Worm (Caenorhabditis elegans): Measurements from ENCODE around the gene moma-1.

The moma-1 gene

ce11 chrIII:887874-888299 is 35.7 kb upstream of the moma-1 start (continued):
- TF ChIP-seq ZK546.5 (tag; optimal IDR thresholded peaks at IDR 0.05) (no peak), nhr-43 (tag; optimal IDR thresholded peaks at IDR 0.05; ENCODE audit: poor library complexity, severe bottlenecking) (no peak), aly-2 (tag; optimal IDR thresholded peaks at IDR 0.05) (no peak), eor-1 (tag; optimal IDR thresholded peaks at IDR 0.05) (no peak), nfya-1 (tag; optimal IDR thresholded peaks at IDR 0.05; ENCODE audit: insufficient read depth) (peak; percentile 82), unc-62 (GFP tag; optimal IDR thresholded peaks at IDR 0.05) (no peak), daf-12 (tag; optimal IDR thresholded peaks at IDR 0.05) (no peak), tbx-2 (tag; optimal IDR thresholded peaks at IDR 0.05) (peak; percentile 37), nhr-28 (tag; optimal IDR thresholded peaks at IDR 0.05) (no peak), nhr-23 (tag; optimal IDR thresholded peaks at IDR 0.05) (peak; percentile 60), ceh-82 (tag; optimal IDR thresholded peaks at IDR 0.05) (no peak), ztf-11 (tag; optimal IDR thresholded peaks at IDR 0.05) (no peak), ztf-4 (tag; optimal IDR thresholded peaks at IDR 0.05) (no peak), nhr-11 (tag; optimal IDR thresholded peaks at IDR 0.05) (no peak), nhr-237 (tag; optimal IDR thresholded peaks at IDR 0.05) (no peak)

- peak; percentile 21 for TF ChIP-seq ama-1 (optimal IDR thresholded peaks at IDR 0.05)
- no peak for TF ChIP-seq nhr-28 (tag; optimal IDR thresholded peaks at IDR 0.05)
- peak; percentile 37 for TF ChIP-seq nhr-23 (tag; optimal IDR thresholded peaks at IDR 0.05)
- TF ChIP-seq egl-27 (tag; optimal IDR thresholded peaks at IDR 0.05) = no peak
- TF ChIP-seq nhr-25 (tag; optimal IDR thresholded peaks at IDR 0.05) = peak; percentile 24
- peak; percentile 67 for TF ChIP-seq ceh-28 (tag; optimal IDR thresholded peaks at IDR 0.05)
- no peak for TF ChIP-seq skn-1 (tag; optimal IDR thresholded peaks at IDR 0.05)
Measured at ce11 chrIII:886726-887125, 34.5 kb upstream of the moma-1 start, which contains the start of gene zer-1. Gene zer-1 (minus strand): TSS chrIII:886793.

ce11 chrIII:883595-883994 is 31.4 kb upstream of the moma-1 start:
- TF ChIP-seq nhr-11 (tag; optimal IDR thresholded peaks at IDR 0.05) = no peak
- no peak for TF ChIP-seq eor-1 (tag; optimal IDR thresholded peaks at IDR 0.05)
- no peak for TF ChIP-seq snpc-4 (tag; optimal IDR thresholded peaks at IDR 0.05)
- no peak for TF ChIP-seq nhr-67 (tag; optimal IDR thresholded peaks at IDR 0.05)
- TF ChIP-seq egl-27 (tag; optimal IDR thresholded peaks at IDR 0.05) = no peak
- no peak for TF ChIP-seq ceh-9 (tag; optimal IDR thresholded peaks at IDR 0.05)
- no peak for TF ChIP-seq lin-39 (tag; optimal IDR thresholded peaks at IDR 0.05)
- TF ChIP-seq nhr-12 (tag; optimal IDR thresholded peaks at IDR 0.05) = no peak
- no peak for TF ChIP-seq nhr-25 (tag; optimal IDR thresholded peaks at IDR 0.05)
- TF ChIP-seq sea-2 (GFP tag; optimal IDR thresholded peaks at IDR 0.05) = no peak
- no peak for TF ChIP-seq nfya-1 (tag; optimal IDR thresholded peaks at IDR 0.05; ENCODE audit: insufficient read depth)
- no peak for TF ChIP-seq ZK546.5 (tag; optimal IDR thresholded peaks at IDR 0.05)

- no peak for TF ChIP-seq hmg-11 (tag; optimal IDR thresholded peaks at IDR 0.05)
- no peak for TF ChIP-seq eor-1 (tag; optimal IDR thresholded peaks at IDR 0.05)
- no peak for TF ChIP-seq elt-3 (tag; optimal IDR thresholded peaks at IDR 0.05)
- no peak for TF ChIP-seq egl-5 (tag; optimal IDR thresholded peaks at IDR 0.05)
- TF ChIP-seq jun-1 (tag; optimal IDR thresholded peaks at IDR 0.05) = no peak
- TF ChIP-seq lsy-12 (tag; optimal IDR thresholded peaks at IDR 0.05) = no peak
- TF ChIP-seq nhr-43 (tag; optimal IDR thresholded peaks at IDR 0.05; ENCODE audit: poor library complexity, severe bottlenecking) = no peak
- no peak for TF ChIP-seq skn-1 (tag; optimal IDR thresholded peaks at IDR 0.05)
- no peak for TF ChIP-seq pha-4 (tag; optimal IDR thresholded peaks at IDR 0.05)
Measured at ce11 chrIII:881460-881859, 29.3 kb upstream of the moma-1 start.

ce11 chrIII:880840-881239 is 28.6 kb upstream of the moma-1 start:
- TF ChIP-seq elt-3 (tag; optimal IDR thresholded peaks at IDR 0.05) = no peak
- peak; percentile 8 for TF ChIP-seq nhr-43 (tag; optimal IDR thresholded peaks at IDR 0.05; ENCODE audit: poor library complexity, severe bottlenecking)

- TF ChIP-seq nfya-1 (tag; optimal IDR thresholded peaks at IDR 0.05; ENCODE audit: insufficient read depth) (no peak), nhr-76 (tag; optimal IDR thresholded peaks at IDR 0.05) (no peak), nhr-77 (tag; optimal IDR thresholded peaks at IDR 0.05) (no peak), ama-1 (optimal IDR thresholded peaks at IDR 0.05) (no peak), ztf-4 (tag; optimal IDR thresholded peaks at IDR 0.05) (no peak), fkh-10 (GFP tag; optimal IDR thresholded peaks at IDR 0.05) (no peak), elt-3 (tag; optimal IDR thresholded peaks at IDR 0.05) (no peak), unc-62 (GFP tag; optimal IDR thresholded peaks at IDR 0.05) (no peak), R02D3.7 (tag; optimal IDR thresholded peaks at IDR 0.05) (no peak), lsy-12 (tag; optimal IDR thresholded peaks at IDR 0.05) (no peak), nhr-43 (tag; optimal IDR thresholded peaks at IDR 0.05; ENCODE audit: poor library complexity, severe bottlenecking) (no peak), lin-15B (tag; optimal IDR thresholded peaks at IDR 0.05) (no peak), pqm-1 (tag; optimal IDR thresholded peaks at IDR 0.05) (no peak)
Measured at ce11 chrIII:879634-880033, 27.4 kb upstream of the moma-1 start, which contains the start of the genes T24C4.5 and ucr-2.3. Gene T24C4.5 (minus strand): TSS chrIII:879734. Gene ucr-2.3 (plus strand): TSS chrIII:879860.

Data from whole organism, L3 larva.